Fruit fly (Drosophila melanogaster): ENCODE data around the gene CG12219.

DNA sequence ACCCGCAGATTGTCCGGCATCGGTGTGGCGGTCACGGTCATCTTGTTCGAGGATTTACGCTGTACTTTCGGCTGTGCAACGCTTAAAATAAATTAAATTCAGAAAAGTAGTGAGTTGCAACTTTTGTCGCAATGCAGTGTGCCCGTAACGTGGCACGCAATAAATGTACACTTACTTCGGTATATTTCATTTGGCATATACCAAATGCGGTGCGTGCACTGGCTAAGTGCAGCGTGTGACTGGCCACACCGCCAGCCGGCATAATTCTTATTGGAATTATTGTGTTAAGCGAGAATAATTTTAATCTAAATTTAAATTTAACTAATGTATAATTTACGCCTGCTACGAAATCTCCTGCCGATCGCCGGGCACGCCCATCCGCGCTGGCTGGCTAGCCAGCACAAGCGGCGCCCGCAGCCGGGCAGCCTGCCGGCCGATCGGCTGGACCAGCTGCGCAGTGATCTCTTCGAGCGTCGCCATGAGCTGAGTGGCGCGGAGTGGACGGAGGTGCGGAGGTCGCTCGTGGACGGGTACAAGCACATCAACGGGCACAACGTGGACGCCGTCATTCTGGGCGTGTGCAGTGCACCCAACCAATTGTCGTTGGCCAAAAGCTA, 9.9 kb downstream of the CG12219 start, which contains the start of the genes Rpt4 and mldr:
- TF ChIP-seq CG6854 (GFP tag; optimal IDR thresholded peaks at IDR 0.05) (no peak), CG16779 (tag; optimal IDR thresholded peaks at IDR 0.05) (no peak), CG11902 (GFP tag; optimal IDR thresholded peaks at IDR 0.05) (no peak), OdsH (GFP tag; optimal IDR thresholded peaks at IDR 0.05) (no peak), Sox15 (GFP tag; optimal IDR thresholded peaks at IDR 0.05) (no peak), dsx (GFP tag; optimal IDR thresholded peaks at IDR 0.05; ENCODE audit: poor library complexity, severe bottlenecking) (peak; percentile 56), Hr39 (GFP tag; optimal IDR thresholded peaks at IDR 0.05) (no peak), Smox (GFP tag; optimal IDR thresholded peaks at IDR 0.05) (no peak), Met (GFP tag; optimal IDR thresholded peaks at IDR 0.05) (no peak), net (GFP tag; optimal IDR thresholded peaks at IDR 0.05) (no peak)
